Fruit fly (Drosophila melanogaster): ENCODE results near the gene CG46435.
A peak's percentile ranks its signal among the peaks of the same experiment; 100 is the strongest.

CG46435 gene

DNA sequence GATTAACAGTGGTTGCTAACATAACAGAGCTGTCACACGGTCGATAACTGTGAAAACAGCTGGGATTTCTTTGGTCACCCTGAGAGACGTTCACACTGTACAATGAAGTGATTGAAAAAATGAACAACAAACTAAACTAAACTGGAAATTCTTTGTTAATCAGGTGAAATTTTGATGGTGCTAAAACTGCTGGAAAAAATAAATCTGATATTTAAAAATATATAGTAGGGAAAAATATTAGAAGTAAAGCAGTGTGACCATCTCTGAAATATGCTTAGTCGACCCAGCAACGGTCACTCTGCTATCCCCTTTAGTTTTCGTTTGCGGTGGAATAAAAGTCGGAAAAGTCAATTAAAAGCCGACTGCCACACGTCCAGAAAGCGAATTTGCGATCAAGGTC, 41.1 kb downstream of the CG46435 start, which contains the start of the genes CG9231 and CG9330 (continued):
- TF ChIP-seq CG3065 (GFP tag; optimal IDR thresholded peaks at IDR 0.05) (no peak), CG6854 (GFP tag; optimal IDR thresholded peaks at IDR 0.05) (no peak), CG2199 (GFP tag; IDR thresholded peaks at IDR 0.05) (no peak), gt (GFP tag; IDR thresholded peaks at IDR 0.05) (no peak), oc (tag; optimal IDR thresholded peaks at IDR 0.05) (no peak), stwl (tag; optimal IDR thresholded peaks at IDR 0.05) (peak; percentile 84), CG11456 (GFP tag; IDR thresholded peaks at IDR 0.05) (no peak), luna (GFP tag; optimal IDR thresholded peaks at IDR 0.05) (no peak), twi (tag; optimal IDR thresholded peaks at IDR 0.05) (no peak), esg (GFP tag; conservative IDR thresholded peaks at IDR 0.05) (no peak), CG6791 (GFP tag; IDR thresholded peaks at IDR 0.05; ENCODE audit: partially characterized antibody) (no peak), sim (GFP tag; IDR thresholded peaks at IDR 0.05) (no peak), psq (GFP tag; optimal IDR thresholded peaks at IDR 0.05) (no peak), ewg (GFP tag; optimal IDR thresholded peaks at IDR 0.05) (peak; percentile 26), kah (GFP tag; optimal IDR thresholded peaks at IDR 0.05) (no peak), CG15514 (GFP tag; optimal IDR thresholded peaks at IDR 0.05) (peak; percentile 50), Sry-β (GFP tag; optimal IDR thresholded peaks at IDR 0.05) (no peak), CG10979 (tag; optimal IDR thresholded peaks at IDR 0.05) (no peak), Gsc (GFP tag; IDR thresholded peaks at IDR 0.05) (no peak), CG3163 (GFP tag; optimal IDR thresholded peaks at IDR 0.05) (no peak), sna (GFP tag; IDR thresholded peaks at IDR 0.05; ENCODE audit: partially characterized antibody) (no peak), schlank (tag; optimal IDR thresholded peaks at IDR 0.05) (no peak), CG6175 (GFP tag; IDR thresholded peaks at IDR 0.05) (no peak), Fer1 (GFP tag; optimal IDR thresholded peaks at IDR 0.05) (peak; percentile 10), Dbx (GFP tag; IDR thresholded peaks at IDR 0.05) (no peak), bigmax (GFP tag; optimal IDR thresholded peaks at IDR 0.05) (no peak), unc-4 (GFP tag; IDR thresholded peaks at IDR 0.05; ENCODE audit: partially characterized antibody) (0 out of 2 replicates have a peak, but pooled peaks have one; percentile 53), chinmo (GFP tag; IDR thresholded peaks at IDR 0.05; ENCODE audit: partially characterized antibody) (no peak), D19A (tag; optimal IDR thresholded peaks at IDR 0.05) (peak; percentile 48), ems (GFP tag; optimal IDR thresholded peaks at IDR 0.05) (peak; percentile 9), CG3407 (GFP tag; optimal IDR thresholded peaks at IDR 0.05) (no peak), CG11723 (GFP tag; optimal IDR thresholded peaks at IDR 0.05) (no peak), Meics (GFP tag; optimal IDR thresholded peaks at IDR 0.05) (peak; percentile 11), Ssrp (tag; optimal IDR thresholded peaks at IDR 0.05) (no peak), so (GFP tag; IDR thresholded peaks at IDR 0.05) (no peak), CG9797 (GFP tag; optimal IDR thresholded peaks at IDR 0.05) (peak; percentile 86), Hr39 (optimal IDR thresholded peaks at IDR 0.05) (no peak), hth (optimal IDR thresholded peaks at IDR 0.05) (no peak), pfk (GFP tag; optimal IDR thresholded peaks at IDR 0.05) (no peak), Opbp (GFP tag; IDR thresholded peaks at IDR 0.05; ENCODE audit: partially characterized antibody) (no peak), CG1792 (GFP tag; optimal IDR thresholded peaks at IDR 0.05) (no peak), inv (GFP tag; IDR thresholded peaks at IDR 0.05; ENCODE audit: partially characterized antibody) (no peak), sens (GFP tag) (peak; percentile 89), sc (optimal IDR thresholded peaks at IDR 0.05) (no peak), sc (GFP tag; optimal IDR thresholded peaks at IDR 0.05) (no peak), Vsx1 (GFP tag; optimal IDR thresholded peaks at IDR 0.05) (no peak), pita (GFP tag; optimal IDR thresholded peaks at IDR 0.05) (no peak), sr (GFP tag; IDR thresholded peaks at IDR 0.05) (no peak), knrl (GFP tag; IDR thresholded peaks at IDR 0.05; ENCODE audit: partially characterized antibody) (0 out of 3 replicates have a peak, but pooled peaks have one; percentile 32), Atf6 (GFP tag; IDR thresholded peaks at IDR 0.05) (no peak), gsb (GFP tag; IDR thresholded peaks at IDR 0.05) (no peak), row (GFP tag; IDR thresholded peaks at IDR 0.05) (peak; percentile 52; the same call in 1 of the 3 replicates)

Measured in whole organism, embryonic.